Worm (Caenorhabditis elegans) whole organism, L1 larva: ENCODE results near the gene srh-42.

Experiments used
- C34B4.2 ChIP-seq: sonication (generic microtip); optimal IDR thresholded peaks from 2 replicates; lab custom pipeline; 2017; ENCODE audit warnings: mild to moderate bottlenecking, missing genetic modification characterization, missing compliant biosample characterization
- aha-1 ChIP-seq: fragments of 150-350 bp; optimal IDR thresholded peaks from 2 replicates; lab custom pipeline; 2014; ENCODE audit warnings: missing biosample characterization, missing genetic modification characterization
- alr-1 ChIP-seq: fragments of 200-800 bp; sonication (Bioruptor generic); optimal IDR thresholded peaks from 2 replicates; lab custom pipeline; 2018; ENCODE audit warnings: borderline replicate concordance, mild to moderate bottlenecking, missing genetic modification characterization, missing compliant biosample characterization
- ama-1 ChIP-seq: fragments of 150-350 bp; optimal IDR thresholded peaks from 2 replicates; lab custom pipeline; 2014
- ceh-63 ChIP-seq: fragments of 200-800 bp; sonication (Bioruptor generic); optimal IDR thresholded peaks from 2 replicates; lab custom pipeline; 2018; ENCODE audit warnings: mild to moderate bottlenecking, missing genetic modification characterization, missing compliant biosample characterization
- ceh-82 ChIP-seq, 3 experiments: fragments of 150-350 bp in 1 of 3; sonication (generic microtip) in 2 of 3; optimal IDR thresholded peaks; 2 replicates each; lab custom pipeline; 2014 to 2017; ENCODE audit warnings: missing biosample characterization in 3 of 3, missing genetic modification characterization in 3 of 3
- ceh-88 ChIP-seq: fragments of 200-800 bp; sonication (Bioruptor generic); IDR thresholded peaks from 2 replicates; pipeline ENCODE4 v1.3.6; 2022; ENCODE audit warnings: missing genetic modification characterization, missing compliant biosample characterization
- dpl-1 ChIP-seq, 3 experiments: fragments of 150-350 bp in 2 of 3; sonication (generic microtip) in 1 of 3; optimal IDR thresholded peaks; 2 replicates each; lab custom pipeline; 2014 to 2017; ENCODE audit warnings: missing biosample characterization in 3 of 3, missing genetic modification characterization in 3 of 3, missing genetic modification reagents in 3 of 3
- efl-1 ChIP-seq, 4 experiments: fragments of 150-350 bp; optimal IDR thresholded peaks in 3 of 4; peaks in 1 of 4; 1 replicate in 1 of 4; 2 replicates in 3 of 4; lab custom pipeline; 2014; ENCODE audit warnings: missing biosample characterization in 2 of 4, missing genetic modification characterization in 2 of 4, missing genetic modification reagents in 2 of 4
- efl-3 ChIP-seq: fragments of 200-800 bp; sonication (Bioruptor generic); optimal IDR thresholded peaks from 2 replicates; lab custom pipeline; 2018; ENCODE audit warnings: mild to moderate bottlenecking, missing genetic modification characterization, missing compliant biosample characterization
- egl-27 ChIP-seq, 2 experiments: fragments of 150-350 bp in 1 of 2; sonication (generic microtip); optimal IDR thresholded peaks; 3 replicates each; lab custom pipeline; 2017 to 2018; ENCODE audit warnings: missing biosample characterization in 2 of 2, missing genetic modification characterization in 2 of 2, missing genetic modification reagents in 2 of 2
- elt-2 ChIP-seq: sonication (generic microtip); optimal IDR thresholded peaks from 2 replicates; lab custom pipeline; 2016; ENCODE audit warnings: missing genetic modification characterization, mild to moderate bottlenecking, inconsistent platforms, missing compliant biosample characterization, missing genetic modification reagents
- grh-1 ChIP-seq: fragments of 200-800 bp; sonication (Bioruptor generic); IDR thresholded peaks from 2 replicates; pipeline ENCODE4 v1.3.6; 2022; ENCODE audit warnings: missing genetic modification reagents, missing genetic modification characterization, missing compliant biosample characterization
- isw-1 ChIP-seq: fragments of 200-800 bp; sonication (Bioruptor generic); IDR thresholded peaks from 2 replicates; pipeline ENCODE4 v1.3.6; 2022; ENCODE audit warnings: missing genetic modification characterization, missing compliant biosample characterization
- lin-15B ChIP-seq: fragments of 150-350 bp; sonication (generic microtip); optimal IDR thresholded peaks from 3 replicates; lab custom pipeline; 2014; ENCODE audit warnings: missing biosample characterization, missing genetic modification characterization
- lin-35 ChIP-seq, 2 experiments: fragments of 150-350 bp; optimal IDR thresholded peaks; 2 replicates each; lab custom pipeline; 2014; ENCODE audit warnings: missing biosample characterization in 2 of 2, missing genetic modification characterization in 2 of 2, missing genetic modification reagents in 2 of 2
- lin-39 ChIP-seq: fragments of 150-350 bp; optimal IDR thresholded peaks from 2 replicates; lab custom pipeline; 2014; ENCODE audit warnings: missing biosample characterization, missing genetic modification reagents, missing genetic modification characterization
- lir-3 ChIP-seq: sonication (generic microtip); optimal IDR thresholded peaks from 2 replicates; lab custom pipeline; 2016; ENCODE audit warnings: mild to moderate bottlenecking, missing genetic modification characterization, moderate library complexity, missing compliant biosample characterization; ENCODE audit not compliant: poor library complexity
- mab-9 ChIP-seq: fragments of 200-800 bp; sonication (Bioruptor generic); IDR thresholded peaks from 2 replicates; pipeline ENCODE4 v1.3.6; 2022; ENCODE audit warnings: missing genetic modification reagents, missing genetic modification characterization, missing compliant biosample characterization
- nhr-11 ChIP-seq: fragments of 150-350 bp; optimal IDR thresholded peaks from 2 replicates; lab custom pipeline; 2014; ENCODE audit warnings: missing biosample characterization, missing genetic modification characterization
- nhr-19 ChIP-seq: fragments of 200-800 bp; sonication (Bioruptor generic); conservative IDR thresholded peaks from 2 replicates; pipeline ENCODE4 v1.3.6; 2022; ENCODE audit warnings: missing genetic modification characterization, missing compliant biosample characterization
- nhr-20 ChIP-seq: sonication (generic microtip); optimal IDR thresholded peaks from 2 replicates; lab custom pipeline; 2016; ENCODE audit warnings: mild to moderate bottlenecking, missing genetic modification characterization, missing compliant biosample characterization
- nhr-237 ChIP-seq: fragments of 150-350 bp; optimal IDR thresholded peaks from 2 replicates; lab custom pipeline; 2014; ENCODE audit warnings: missing biosample characterization, missing genetic modification characterization
- nhr-28 ChIP-seq: fragments of 150-350 bp; optimal IDR thresholded peaks from 2 replicates; lab custom pipeline; 2014; ENCODE audit warnings: missing biosample characterization, missing genetic modification characterization
- nhr-77 ChIP-seq: fragments of 150-350 bp; optimal IDR thresholded peaks from 2 replicates; lab custom pipeline; 2014; ENCODE audit warnings: missing biosample characterization, missing genetic modification characterization
- nhr-84 ChIP-seq: sonication (generic microtip); optimal IDR thresholded peaks from 2 replicates; lab custom pipeline; 2017; ENCODE audit warnings: missing biosample characterization, missing genetic modification characterization
- nhr-85 ChIP-seq: sonication (generic microtip); peaks from one replicate; lab custom pipeline; 2016; ENCODE audit warnings: missing genetic modification characterization, inconsistent platforms, missing compliant biosample characterization
- pqm-1 ChIP-seq: sonication (generic microtip); optimal IDR thresholded peaks from 3 replicates; lab custom pipeline; 2017; ENCODE audit warnings: missing biosample characterization, missing genetic modification characterization
- skn-1 ChIP-seq: fragments of 150-350 bp; optimal IDR thresholded peaks from 2 replicates; lab custom pipeline; 2014; ENCODE audit warnings: missing biosample characterization, missing genetic modification characterization
- snpc-4 ChIP-seq: fragments of 150-350 bp; optimal IDR thresholded peaks from 2 replicates; lab custom pipeline; 2014; ENCODE audit warnings: missing biosample characterization, missing genetic modification characterization
- snu-23 ChIP-seq: sonication (generic microtip); optimal IDR thresholded peaks from 2 replicates; lab custom pipeline; 2016; ENCODE audit warnings: missing genetic modification characterization, missing compliant biosample characterization
- sox-4 ChIP-seq: sonication (generic microtip); optimal IDR thresholded peaks from 2 replicates; lab custom pipeline; 2016; ENCODE audit warnings: missing genetic modification characterization, missing compliant biosample characterization
- swsn-7 ChIP-seq: sonication (generic microtip); optimal IDR thresholded peaks from 2 replicates; lab custom pipeline; 2016; ENCODE audit warnings: missing genetic modification characterization, missing compliant biosample characterization
- tlp-1 ChIP-seq: fragments of 150-350 bp; optimal IDR thresholded peaks from 2 replicates; lab custom pipeline; 2014; ENCODE audit warnings: missing biosample characterization, missing genetic modification characterization
- vab-15 ChIP-seq: sonication (generic microtip); optimal IDR thresholded peaks from 2 replicates; lab custom pipeline; 2017; ENCODE audit warnings: missing genotype, mild to moderate bottlenecking, missing genetic modification characterization, missing compliant biosample characterization
- xbp-1 ChIP-seq: sonication (generic microtip); optimal IDR thresholded peaks from 2 replicates; lab custom pipeline; 2016; ENCODE audit warnings: missing genetic modification characterization, missing compliant biosample characterization
- zag-1 ChIP-seq: fragments of 150-350 bp; optimal IDR thresholded peaks from 2 replicates; lab custom pipeline; 2014; ENCODE audit warnings: missing biosample characterization, missing genetic modification characterization
- zip-4 ChIP-seq: fragments of 200-800 bp; sonication (Bioruptor generic); optimal IDR thresholded peaks from 2 replicates; lab custom pipeline; 2018; ENCODE audit warnings: mild to moderate bottlenecking, missing genetic modification characterization, moderate library complexity, missing compliant biosample characterization

Gene srh-42

DNA sequence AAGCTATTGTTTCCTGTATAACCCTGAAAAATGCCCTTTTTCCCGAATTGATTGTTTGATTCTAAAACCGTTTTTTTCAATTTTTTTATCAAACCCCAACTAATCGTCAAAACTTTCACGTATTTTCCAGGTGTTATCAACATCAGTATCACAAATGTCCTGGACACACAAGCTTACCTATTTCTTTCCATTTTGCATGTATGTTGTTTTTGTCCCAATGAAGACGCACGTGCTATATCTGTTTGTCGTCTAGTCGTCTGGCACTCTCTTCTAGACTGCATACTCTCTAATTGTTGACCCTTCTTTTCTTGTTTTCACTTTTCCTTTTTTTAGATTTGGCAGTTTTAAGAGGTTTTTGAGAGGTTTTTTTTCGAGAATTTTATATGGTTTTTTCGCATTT, 7.5 kb upstream of the srh-42 start (continued):
- TF ChIP-seq xbp-1 (tag; lab: Kevin White, UChicago) (no peak), mab-9 (no peak), C34B4.2 (no peak)

DNA sequence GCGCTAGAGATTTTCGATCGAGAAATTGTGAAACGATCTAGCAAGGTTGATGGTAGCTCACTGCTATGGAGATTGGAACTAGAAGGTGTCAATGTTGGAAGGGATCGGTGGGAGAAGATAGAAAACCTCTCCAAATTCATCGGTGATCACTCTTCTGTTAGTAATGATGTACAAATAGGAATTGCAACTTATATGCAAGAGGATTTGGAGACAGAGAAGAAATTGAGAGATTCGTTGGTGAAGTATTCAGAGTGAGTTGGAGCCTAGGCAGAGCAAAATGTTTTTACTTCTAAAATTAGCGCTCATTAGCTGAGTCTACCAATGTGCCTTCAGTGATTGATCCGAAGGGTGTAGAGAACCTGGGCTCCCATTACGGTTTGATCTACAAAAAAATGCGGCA, 5.5 kb upstream of the srh-42 start:
- TF ChIP-seq efl-1 (optimal IDR thresholded peaks at IDR 0.05; lab: Kevin White, UChicago) = no peak
- peak in 1 of 2 experiments; percentile 85 for TF ChIP-seq efl-1 (GFP tag; optimal IDR thresholded peaks at IDR 0.05 in 1 of 2; lab: Kevin White, UChicago)
- no peak for TF ChIP-seq ama-1
- TF ChIP-seq lin-35 (GFP tag; optimal IDR thresholded peaks at IDR 0.05; lab: Kevin White, UChicago) = no peak
- TF ChIP-seq snu-23 (GFP tag; lab: Kevin White, UChicago) = no peak
- no peak for TF ChIP-seq pqm-1
- no peak for TF ChIP-seq isw-1 (GFP tag; lab: Robert Waterston, UW)

DNA sequence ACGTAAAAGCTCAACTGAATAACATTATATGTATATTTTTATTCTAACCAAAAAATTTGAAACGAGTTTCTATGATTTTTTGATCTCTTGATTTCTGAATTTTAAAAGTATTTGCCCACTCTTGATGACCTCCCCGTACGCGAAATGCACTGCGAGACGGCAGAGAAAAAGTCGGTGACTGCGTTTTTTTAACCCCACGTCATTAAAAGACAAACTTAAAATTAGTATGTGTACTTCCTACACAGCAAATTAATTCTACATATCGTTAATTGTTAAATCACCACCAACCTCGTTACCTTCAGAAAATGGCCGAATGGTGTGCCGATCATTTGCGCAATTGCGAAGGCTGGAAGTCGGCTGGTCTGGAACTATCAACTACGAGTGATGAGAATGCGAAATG, 3.7 kb upstream of the srh-42 start, which contains the start of gene Y54G11A.4:
Gene Y54G11A.4 (plus strand): TSS at position 301 of the 400 bp plus-strand sequence.
- TF ChIP-seq nhr-85 = peak; percentile 38
- TF ChIP-seq tlp-1 (tag; lab: Kevin White, UChicago) = no peak
- no peak for TF ChIP-seq nhr-19 (GFP tag; lab: Robert Waterston, UW)
- no peak for TF ChIP-seq alr-1 (tag; lab: Kevin White, UChicago)
- peak in 1 of 3 experiments; percentile 13 for TF ChIP-seq ceh-82 (tag; optimal IDR thresholded peaks at IDR 0.05; lab: Kevin White, UChicago)
- TF ChIP-seq snpc-4 = no peak
- TF ChIP-seq lin-39 (tag; lab: Kevin White, UChicago) = no peak

DNA sequence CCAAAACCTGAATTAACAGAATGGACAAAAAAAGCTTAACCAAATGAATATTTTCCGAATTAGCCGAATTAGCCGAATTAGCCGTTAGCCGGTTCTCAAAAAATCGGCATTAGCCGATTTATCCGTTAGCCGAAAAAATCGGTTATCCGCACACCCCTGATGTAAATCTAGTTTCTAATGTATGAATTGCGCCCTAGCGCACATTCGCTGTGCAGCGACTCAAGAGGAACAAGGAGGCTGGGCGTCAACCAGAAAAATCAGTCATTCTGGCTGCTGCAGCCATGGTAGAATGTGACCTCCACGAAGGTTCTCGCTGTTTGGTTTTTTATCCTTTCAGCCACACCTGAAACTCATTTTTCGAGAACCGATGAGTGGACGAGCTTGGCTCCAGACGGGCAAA, 3.0 kb upstream of the srh-42 start:
- TF ChIP-seq dpl-1 (GFP tag; optimal IDR thresholded peaks at IDR 0.05; lab: Kevin White, UChicago) (peak in 2 of 3 experiments; percentile 12 to 14), efl-1 (optimal IDR thresholded peaks at IDR 0.05; lab: Kevin White, UChicago) (peak in 1 of 2 experiments; percentile 42), efl-1 (GFP tag; optimal IDR thresholded peaks at IDR 0.05 in 1 of 2; lab: Kevin White, UChicago) (peak; percentile 16 to 90), lin-35 (GFP tag; optimal IDR thresholded peaks at IDR 0.05; lab: Kevin White, UChicago) (peak in 1 of 2 experiments; percentile 35), grh-1 (peak; percentile 43; the same call in 1 of the 2 replicates)

- TF ChIP-seq nhr-85 (no peak), nhr-20 (tag; lab: Kevin White, UChicago) (peak; percentile 22), lin-15B (tag; lab: Kevin White, UChicago) (no peak), lir-3 (tag; lab: Kevin White, UChicago) (no peak), ceh-63 (GFP tag; lab: Kevin White, UChicago) (no peak), nhr-11 (tag; lab: Kevin White, UChicago) (no peak), efl-1 (optimal IDR thresholded peaks at IDR 0.05; lab: Kevin White, UChicago) (peak; percentile 18 to 27), efl-1 (GFP tag; optimal IDR thresholded peaks at IDR 0.05 in 1 of 2; lab: Kevin White, UChicago) (peak in 1 of 2 experiments; percentile 53), nhr-237 (tag; lab: Kevin White, UChicago) (peak; percentile 41), zag-1 (tag; lab: Kevin White, UChicago) (no peak), ceh-88 (GFP tag; lab: Robert Waterston, UW) (no peak), skn-1 (peak; percentile 89), egl-27 (tag; optimal IDR thresholded peaks at IDR 0.05; lab: Kevin White, UChicago) (no peak), alr-1 (tag; lab: Kevin White, UChicago) (no peak), ama-1 (no peak), nhr-77 (tag; lab: Kevin White, UChicago) (peak; percentile 36), sox-4 (no peak), xbp-1 (tag; lab: Kevin White, UChicago) (no peak), snu-23 (GFP tag; lab: Kevin White, UChicago) (no peak), elt-2 (tag; lab: Kevin White, UChicago) (no peak), swsn-7 (tag; lab: Kevin White, UChicago) (no peak), nhr-84 (tag; lab: Kevin White, UChicago) (no peak), efl-3 (GFP tag; lab: Kevin White, UChicago) (no peak), nhr-28 (tag; lab: Kevin White, UChicago) (no peak), vab-15 (tag; lab: Kevin White, UChicago) (no peak), aha-1 (no peak), lin-35 (GFP tag; optimal IDR thresholded peaks at IDR 0.05; lab: Kevin White, UChicago) (peak in 1 of 2 experiments; percentile 16), zip-4 (GFP tag; lab: Kevin White, UChicago) (peak; percentile 8), pqm-1 (no peak)
These were observed 2.0 kb upstream of the srh-42 start for ce11 chrII:14290846-14291245.
